Fruit fly (Drosophila melanogaster) whole organism, embryonic: ENCODE data around the gene CG6569.

Experiments used
- Aef1 ChIP-seq: fragments of 200-800 bp; sonication (Bioruptor generic); IDR thresholded peaks from 3 replicates; pipeline ENCODE4 v1.3.6; 2022; ENCODE audit warnings: missing biosample characterization, missing genetic modification characterization
- Asciz ChIP-seq: fragments of 200-800 bp; sonication (Bioruptor generic); optimal IDR thresholded peaks from 2 replicates; lab custom pipeline; 2017; ENCODE audit warnings: missing biosample characterization, mild to moderate bottlenecking, missing genetic modification characterization, missing genetic modification reagents
- CG10431 ChIP-seq: fragments of 200-800 bp; sonication (Bioruptor generic); optimal IDR thresholded peaks from 3 replicates; lab custom pipeline; 2018; ENCODE audit warnings: missing biosample characterization, mild to moderate bottlenecking, missing genetic modification characterization
- CG10654 ChIP-seq: fragments of 200-800 bp; sonication (Bioruptor generic); optimal IDR thresholded peaks from 2 replicates; lab custom pipeline; 2016; ENCODE audit warnings: missing biosample characterization, missing genetic modification characterization
- CG11398 ChIP-seq: fragments of 200-800 bp; sonication (Bioruptor generic); optimal IDR thresholded peaks from 2 replicates; lab custom pipeline; 2016; ENCODE audit warnings: missing biosample characterization, missing genetic modification characterization
- CG12071 ChIP-seq: fragments of 200-800 bp; sonication (Bioruptor generic); optimal IDR thresholded peaks from 3 replicates; lab custom pipeline; 2018; ENCODE audit warnings: missing biosample characterization, mild to moderate bottlenecking, missing genetic modification characterization
- CG13287 ChIP-seq: fragments of 200-800 bp; sonication (Bioruptor generic); IDR thresholded peaks from 2 replicates; pipeline ENCODE4 v1.3.6; 2022; ENCODE audit warnings: missing biosample characterization, missing genetic modification characterization; ENCODE audit not compliant: partially characterized antibody
- CG13894 ChIP-seq: fragments of 200-800 bp; sonication (Bioruptor generic); optimal IDR thresholded peaks from 3 replicates; lab custom pipeline; 2018; ENCODE audit warnings: missing biosample characterization, mild to moderate bottlenecking, missing genetic modification characterization, moderate library complexity
- CG1529 ChIP-seq: fragments of 200-800 bp; sonication (Bioruptor generic); optimal IDR thresholded peaks from 3 replicates; lab custom pipeline; 2018; ENCODE audit warnings: missing biosample characterization, missing genetic modification characterization
- CG1647 ChIP-seq: fragments of 200-800 bp; sonication (Bioruptor generic); optimal IDR thresholded peaks from 3 replicates; lab custom pipeline; 2016; ENCODE audit warnings: missing biosample characterization, missing genetic modification characterization
- CG17568 ChIP-seq: fragments of 200-800 bp; sonication (Bioruptor generic); optimal IDR thresholded peaks from 2 replicates; lab custom pipeline; 2018; ENCODE audit warnings: missing biosample characterization, mild to moderate bottlenecking, missing genetic modification characterization, moderate library complexity
- CG2129 ChIP-seq: fragments of 200-800 bp; sonication (Bioruptor generic); IDR thresholded peaks from 2 replicates; pipeline ENCODE4 v1.3.6; 2022; ENCODE audit warnings: missing biosample characterization, missing genetic modification characterization; ENCODE audit not compliant: partially characterized antibody
- CG3065 ChIP-seq: fragments of 200-800 bp; sonication (Bioruptor generic); optimal IDR thresholded peaks from 2 replicates; lab custom pipeline; 2016; ENCODE audit warnings: missing biosample characterization, missing genetic modification characterization
- CG32767 ChIP-seq: fragments of 200-800 bp; sonication (Bioruptor generic); IDR thresholded peaks from 2 replicates; pipeline ENCODE4 v1.3.6; 2022; ENCODE audit warnings: missing biosample characterization, missing genetic modification characterization
- CG3407 ChIP-seq: fragments of 200-800 bp; sonication (Bioruptor generic); optimal IDR thresholded peaks from 2 replicates; lab custom pipeline; 2018; ENCODE audit warnings: missing biosample characterization, mild to moderate bottlenecking, missing genetic modification characterization
- CG34422 ChIP-seq: fragments of 200-800 bp; sonication (Bioruptor generic); IDR thresholded peaks from 3 replicates; pipeline ENCODE4 v1.3.6; 2022; ENCODE audit warnings: missing biosample characterization, missing genetic modification characterization
- CG3847 ChIP-seq: fragments of 200-800 bp; sonication (Bioruptor generic); IDR thresholded peaks from 2 replicates; pipeline ENCODE4 v1.3.6; 2022; ENCODE audit warnings: missing biosample characterization, missing genetic modification characterization
- CG4282 ChIP-seq: fragments of 200-800 bp; sonication (Bioruptor generic); optimal IDR thresholded peaks from 2 replicates; lab custom pipeline; 2016; ENCODE audit warnings: missing biosample characterization, missing genetic modification characterization
- CG4404 ChIP-seq: fragments of 200-800 bp; sonication (Bioruptor generic); IDR thresholded peaks from 2 replicates; pipeline ENCODE4 v1.3.6; 2022; ENCODE audit warnings: missing biosample characterization, missing genetic modification characterization
- CG5953 ChIP-seq: fragments of 200-800 bp; sonication (Bioruptor generic); IDR thresholded peaks from 2 replicates; pipeline ENCODE4 v1.3.6; 2022; ENCODE audit warnings: missing biosample characterization, missing genetic modification characterization
- CG8290 ChIP-seq, 3 experiments: fragments of 200-800 bp; sonication (Bioruptor generic); optimal IDR thresholded peaks; 2 replicates each; lab custom pipeline; 2016 to 2019; ENCODE audit warnings: missing biosample characterization in 3 of 3, missing genetic modification characterization in 3 of 3, mild to moderate bottlenecking in 2 of 3, moderate library complexity in 1 of 3
- Dek ChIP-seq: fragments of 200-800 bp; sonication (Bioruptor generic); optimal IDR thresholded peaks from 3 replicates; lab custom pipeline; 2019; ENCODE audit warnings: missing biosample characterization, mild to moderate bottlenecking, missing genetic modification characterization, moderate library complexity
- Ets97D ChIP-seq: fragments of 200-800 bp; sonication (Bioruptor generic); optimal IDR thresholded peaks from 3 replicates; lab custom pipeline; 2016; ENCODE audit warnings: missing biosample characterization, missing genetic modification characterization
- Hr78 ChIP-seq, 2 experiments: fragments of 200-800 bp in 1 of 2; fragments of >200 bp in 1 of 2; sonication (Bioruptor generic) in 1 of 2; optimal IDR thresholded peaks; 2 replicates each; lab custom pipeline; 2017 to 2019; ENCODE audit warnings: missing biosample characterization in 2 of 2, missing genetic modification characterization in 2 of 2, mild to moderate bottlenecking in 1 of 2, moderate library complexity in 1 of 2
- Opbp ChIP-seq: fragments of 200-800 bp; sonication (Bioruptor generic); IDR thresholded peaks from 3 replicates; pipeline ENCODE4 v1.3.6; 2022; ENCODE audit warnings: missing biosample characterization, missing genetic modification characterization; ENCODE audit not compliant: partially characterized antibody
- Ptx1 ChIP-seq: fragments of 200-800 bp; sonication (Bioruptor generic); IDR thresholded peaks from 2 replicates; pipeline ENCODE4 v1.3.6; 2022; ENCODE audit warnings: missing biosample characterization, missing genetic modification characterization
- Sox100B ChIP-seq: fragments of 200-800 bp; sonication (Bioruptor generic); optimal IDR thresholded peaks from 3 replicates; lab custom pipeline; 2018; ENCODE audit warnings: missing biosample characterization, mild to moderate bottlenecking, missing genetic modification characterization
- Taf1 ChIP-seq: fragments of 200-800 bp; sonication (Bioruptor generic); IDR thresholded peaks from 2 replicates; pipeline ENCODE4 v1.3.6; 2022; ENCODE audit warnings: missing biosample characterization, missing genetic modification characterization
- Xrp1 ChIP-seq: fragments of 200-800 bp; sonication (Bioruptor generic); IDR thresholded peaks from 2 replicates; pipeline ENCODE4 v1.3.6; 2022; ENCODE audit warnings: missing biosample characterization, missing genetic modification characterization
- bcd ChIP-seq: fragments of 200-800 bp; sonication (Bioruptor generic); optimal IDR thresholded peaks from 2 replicates; lab custom pipeline; 2017; ENCODE audit warnings: missing biosample characterization, mild to moderate bottlenecking, missing genetic modification characterization
- br ChIP-seq: fragments of >200 bp; optimal IDR thresholded peaks from 2 replicates; lab custom pipeline; 2017
- disco-r ChIP-seq: fragments of 200-800 bp; sonication (Bioruptor generic); optimal IDR thresholded peaks from 2 replicates; lab custom pipeline; 2016; ENCODE audit warnings: missing biosample characterization, missing genetic modification characterization
- dysf ChIP-seq: fragments of 200-800 bp; sonication (Bioruptor generic); IDR thresholded peaks from 3 replicates; pipeline ENCODE4 v1.3.6; 2022; ENCODE audit warnings: missing biosample characterization, missing genetic modification characterization
- exex ChIP-seq: fragments of 200-800 bp; sonication (Bioruptor generic); optimal IDR thresholded peaks from 4 replicates; lab custom pipeline; 2018; ENCODE audit warnings: missing biosample characterization, mild to moderate bottlenecking, missing genetic modification characterization, moderate library complexity
- gce ChIP-seq: fragments of 200-800 bp; sonication (Bioruptor generic); IDR thresholded peaks from 3 replicates; pipeline ENCODE4 v1.3.6; 2022; ENCODE audit warnings: missing biosample characterization, missing genetic modification characterization
- gt ChIP-seq: fragments of 200-800 bp; sonication (Bioruptor generic); IDR thresholded peaks from 2 replicates; pipeline ENCODE4 v1.3.6; 2022; ENCODE audit warnings: missing biosample characterization, missing genetic modification characterization
- her ChIP-seq: fragments of 200-800 bp; sonication (Bioruptor generic); optimal IDR thresholded peaks from 2 replicates; lab custom pipeline; 2016; ENCODE audit warnings: missing biosample characterization, missing genetic modification characterization
- inv ChIP-seq: fragments of 200-800 bp; sonication (Bioruptor generic); IDR thresholded peaks from 2 replicates; pipeline ENCODE4 v1.3.6; 2022; ENCODE audit warnings: missing biosample characterization, missing genetic modification characterization; ENCODE audit not compliant: partially characterized antibody
- otp ChIP-seq: fragments of 200-800 bp; sonication (Bioruptor generic); IDR thresholded peaks from 3 replicates; pipeline ENCODE4, ENCODE4 v1.3.6; 2022; ENCODE audit warnings: missing biosample characterization, missing genetic modification characterization
- pb ChIP-seq: fragments of 200-800 bp; sonication (Bioruptor generic); optimal IDR thresholded peaks from 3 replicates; lab custom pipeline; 2016; ENCODE audit warnings: missing biosample characterization, missing genetic modification characterization
- peb ChIP-seq: fragments of 200-800 bp; sonication (Bioruptor generic); IDR thresholded peaks from 2 replicates; pipeline ENCODE4 v1.3.6; 2022; ENCODE audit warnings: missing biosample characterization, missing genetic modification characterization
- pho ChIP-seq: fragments of 200-800 bp; sonication (Bioruptor generic); optimal IDR thresholded peaks from 2 replicates; lab custom pipeline; 2016; ENCODE audit warnings: missing biosample characterization, missing genetic modification characterization
- row ChIP-seq: fragments of 200-800 bp; sonication (Bioruptor generic); IDR thresholded peaks from 3 replicates; pipeline ENCODE4 v1.3.6; 2022; ENCODE audit warnings: missing biosample characterization, missing genetic modification characterization
- sens-2 ChIP-seq: fragments of 200-800 bp; sonication (Bioruptor generic); IDR thresholded peaks from 2 replicates; pipeline ENCODE4 v1.3.6; 2022; ENCODE audit warnings: missing biosample characterization, missing genetic modification characterization
- sim ChIP-seq: fragments of 200-800 bp; sonication (Bioruptor generic); IDR thresholded peaks from 2 replicates; pipeline ENCODE4 v1.3.6; 2022; ENCODE audit warnings: missing biosample characterization, missing genetic modification characterization
- tap ChIP-seq: fragments of 200-800 bp; optimal IDR thresholded peaks from 3 replicates; lab custom pipeline; 2019; ENCODE audit warnings: missing biosample characterization, mild to moderate bottlenecking, missing genetic modification characterization, moderate library complexity
- tna ChIP-seq: fragments of 200-800 bp; sonication (Bioruptor generic); IDR thresholded peaks from 2 replicates; pipeline ENCODE4 v1.3.6; 2022; ENCODE audit warnings: missing biosample characterization, missing genetic modification characterization; ENCODE audit not compliant: partially characterized antibody
- unpg ChIP-seq: fragments of 200-800 bp; sonication (Bioruptor generic); optimal IDR thresholded peaks from 3 replicates; lab custom pipeline; 2018; ENCODE audit warnings: missing biosample characterization, mild to moderate bottlenecking, missing genetic modification characterization, moderate library complexity
- z ChIP-seq: fragments of 200-800 bp; sonication (Bioruptor generic); IDR thresholded peaks from 3 replicates; pipeline ENCODE4 v1.3.6; 2022; ENCODE audit warnings: missing biosample characterization, missing genetic modification characterization
- zfh1 ChIP-seq: fragments of 200-800 bp; sonication (Bioruptor generic); IDR thresholded peaks from 3 replicates; pipeline ENCODE4 v1.3.6; 2022; ENCODE audit warnings: missing biosample characterization, missing genetic modification characterization

Gene CG6569

dm6 chr3R:21828785-21829486 lies 38.8 kb downstream of the CG6569 start (continued):
- TF ChIP-seq Asciz (peak; percentile 57), Ets97D (GFP tag; lab: Kevin White, UChicago) (no peak), CG3065 (GFP tag; lab: Kevin White, UChicago) (peak; percentile 12), CG2129 (GFP tag; lab: Robert Waterston, UW) (no peak), z (GFP tag; lab: Robert Waterston, UW) (no peak), CG13287 (no peak), CG8290 (GFP tag; optimal IDR thresholded peaks at IDR 0.05; lab: Kevin White, UChicago) (peak; percentile 78), CG8290 (tag; optimal IDR thresholded peaks at IDR 0.05; lab: Kevin White, UChicago) (no peak), CG4282 (GFP tag; lab: Kevin White, UChicago) (no peak), pb (no peak), sens-2 (GFP tag; lab: Robert Waterston, UW) (no peak), CG32767 (GFP tag; lab: Robert Waterston, UW) (0 out of 2 replicates have a peak, but pooled peaks have one; percentile 37), bcd (GFP tag; lab: Kevin White, UChicago) (peak; percentile 59), unpg (GFP tag; lab: Kevin White, UChicago) (peak; percentile 89), CG13894 (tag; lab: Kevin White, UChicago) (no peak), row (peak; percentile 78), exex (no peak), disco-r (GFP tag; lab: Kevin White, UChicago) (no peak), CG5953 (GFP tag; lab: Robert Waterston, UW) (no peak), Sox100B (GFP tag; lab: Kevin White, UChicago) (peak; percentile 76), inv (GFP tag; lab: Robert Waterston, UW) (no peak), CG11398 (no peak), Taf1 (GFP tag; lab: Robert Waterston, UW) (no peak), CG3407 (GFP tag; lab: Kevin White, UChicago) (peak; percentile 76), sim (GFP tag; lab: Robert Waterston, UW) (peak; percentile 56; the same call in 1 of the 2 replicates), CG10654 (GFP tag; lab: Kevin White, UChicago) (peak; percentile 41), Xrp1 (peak; percentile 92), CG4404 (GFP tag; lab: Robert Waterston, UW) (no peak; the same call in 1 of the 2 replicates), CG17568 (GFP tag; lab: Kevin White, UChicago) (peak; percentile 21), peb (GFP tag; lab: Robert Waterston, UW) (peak; percentile 53; the same call in 1 of the 2 replicates), Opbp (GFP tag; lab: Robert Waterston, UW) (peak; percentile 14; the same call in 1 of the 3 replicates), her (no peak), tap (tag; lab: Kevin White, UChicago) (peak; percentile 57), Aef1 (GFP tag; lab: Robert Waterston, UW) (no peak), Dek (tag; lab: Kevin White, UChicago) (no peak), gt (GFP tag; lab: Robert Waterston, UW) (peak; percentile 44; the same call in 1 of the 2 replicates), CG10431 (peak; percentile 72), otp (GFP tag; lab: Robert Waterston, UW) (no peak), gce (peak; percentile 45; the same call in 1 of the 3 replicates), br (lab: Kevin White, UChicago) (no peak), CG12071 (GFP tag; lab: Kevin White, UChicago) (no peak), Hr78 (GFP tag; optimal IDR thresholded peaks at IDR 0.05; lab: Kevin White, UChicago) (peak in 1 of 2 experiments; percentile 56), CG3847 (GFP tag; lab: Robert Waterston, UW) (no peak), dysf (no peak; the same call in 2 of the 3 replicates), pho (no peak), CG1647 (GFP tag; lab: Kevin White, UChicago) (no peak), CG34422 (GFP tag; lab: Robert Waterston, UW) (peak; percentile 55; the same call in 2 of the 3 replicates), Ptx1 (no peak), tna (GFP tag; lab: Robert Waterston, UW) (no peak), CG1529 (GFP tag; lab: Kevin White, UChicago) (peak; percentile 78), zfh1 (GFP tag; lab: Robert Waterston, UW) (peak; percentile 55; the same call in 2 of the 3 replicates)
